Worm (Caenorhabditis elegans) whole organism, early embryonic: ENCODE measurements around the gene ift-74.

ENCODE experiments used
- ama-1 ChIP-seq: fragments of 150-350 bp; optimal IDR thresholded peaks from 2 replicates; lab custom pipeline; 2014
- ceh-13 ChIP-seq: fragments of 200-800 bp; sonication (Bioruptor generic); optimal IDR thresholded peaks from 2 replicates; lab custom pipeline; 2018; ENCODE audit warnings: mild to moderate bottlenecking, missing genetic modification characterization, missing compliant biosample characterization
- ceh-36 ChIP-seq: sonication (generic microtip); optimal IDR thresholded peaks from 2 replicates; lab custom pipeline; 2016; ENCODE audit warnings: missing genetic modification characterization, inconsistent platforms, missing compliant biosample characterization
- flt-1 ChIP-seq: fragments of 200-800 bp; sonication (Bioruptor generic); IDR thresholded peaks from 2 replicates; pipeline ENCODE4 v1.3.6; 2022; ENCODE audit warnings: missing genetic modification characterization, missing compliant biosample characterization
- hmg-4 ChIP-seq: fragments of 200-800 bp; sonication (Bioruptor generic); optimal IDR thresholded peaks from 2 replicates; lab custom pipeline; 2018; ENCODE audit warnings: mild to moderate bottlenecking, missing genetic modification characterization, missing compliant biosample characterization
- pes-1 ChIP-seq: fragments of 200-800 bp; sonication (Bioruptor generic); IDR thresholded peaks from 2 replicates; pipeline ENCODE4 v1.3.6; 2022; ENCODE audit warnings: missing genetic modification reagents, missing genetic modification characterization, missing compliant biosample characterization
- scrt-1 ChIP-seq: fragments of 200-800 bp; sonication (Bioruptor generic); IDR thresholded peaks from 2 replicates; pipeline ENCODE4 v1.3.6; 2022; ENCODE audit warnings: missing genetic modification characterization, missing compliant biosample characterization
- tbx-11 ChIP-seq: fragments of 200-800 bp; sonication (Bioruptor generic); IDR thresholded peaks from 2 replicates; pipeline ENCODE4 v1.3.6; 2022; ENCODE audit warnings: missing genetic modification characterization, missing compliant biosample characterization
- tbx-37 ChIP-seq: fragments of 200-800 bp; sonication (Bioruptor generic); conservative IDR thresholded peaks from 2 replicates; pipeline ENCODE4 v1.3.6; 2022; ENCODE audit warnings: missing genetic modification reagents, missing genetic modification characterization, missing compliant biosample characterization

DNA sequence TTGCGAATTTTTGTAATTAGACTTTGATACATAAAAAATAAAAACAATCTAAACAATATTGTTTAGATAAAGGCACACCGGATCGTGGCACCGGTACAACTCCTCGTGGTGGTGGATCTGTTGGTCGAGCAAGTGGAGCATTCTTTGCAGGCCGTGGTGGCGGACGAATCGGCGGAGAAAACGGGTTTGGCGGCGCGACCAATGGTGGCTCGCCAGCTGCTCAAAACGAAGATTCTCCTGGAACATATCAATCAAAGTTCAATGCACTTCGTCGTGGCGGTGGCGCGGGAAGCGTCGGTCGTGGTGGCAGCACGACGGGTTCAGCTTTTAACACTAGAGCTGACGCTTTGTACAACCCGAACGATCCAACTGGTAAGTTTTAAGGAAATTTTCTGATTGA is 6.1 kb downstream of the ift-74 start:
- TF ChIP-seq scrt-1: no peak
- no peak for TF ChIP-seq flt-1 (GFP tag; lab: Robert Waterston, UW)
- no peak for TF ChIP-seq ama-1 (lab: Kevin White, UChicago)
- no peak for TF ChIP-seq tbx-11 (GFP tag; lab: Robert Waterston, UW)
- no peak for TF ChIP-seq tbx-37 (GFP tag; lab: Robert Waterston, UW)
- TF ChIP-seq hmg-4: no peak
- TF ChIP-seq ceh-13 (GFP tag; lab: Kevin White, UChicago): no peak
- TF ChIP-seq ceh-36 (tag; lab: Kevin White, UChicago): no peak
- TF ChIP-seq pes-1: no peak
